Worm (Caenorhabditis elegans): ENCODE data around the gene C01G5.25.

- no peak for TF ChIP-seq madf-10 (tag; optimal IDR thresholded peaks at IDR 0.05)
- TF ChIP-seq ztf-28 (GFP tag; IDR thresholded peaks at IDR 0.05) = no peak
Observed at ce11 chrIV:6528202-6528601, 13.3 kb upstream of the C01G5.25 start.
